Worm (Caenorhabditis elegans) whole organism, dauer: ENCODE measurements around the gene Y37E11AL.1.

Experiments
- unc-62 ChIP-seq: sonication (generic microtip); optimal IDR thresholded peaks from 2 replicates; lab custom pipeline; 2017; ENCODE audit warnings: missing biosample characterization, missing genetic modification reagents, missing genetic modification characterization

Y37E11AL.1 gene

DNA sequence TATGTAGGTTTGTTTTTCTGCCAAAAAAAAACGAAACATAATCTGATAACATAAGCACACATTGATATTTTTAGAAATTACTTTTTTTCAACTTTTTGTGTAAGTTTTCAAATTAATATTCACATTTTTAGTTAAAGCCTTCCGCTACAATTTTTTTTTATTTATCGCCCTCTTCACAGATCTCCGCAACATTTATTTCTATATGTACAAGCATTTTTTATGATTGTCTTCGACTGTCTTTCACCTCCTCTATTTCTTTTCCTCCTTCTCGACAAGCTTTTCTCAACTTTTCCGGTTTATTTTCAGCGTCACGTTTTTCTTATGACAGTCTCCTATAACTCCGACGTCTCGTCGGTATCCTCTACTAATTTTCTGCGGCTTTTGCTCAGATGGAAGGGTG, 46.6 kb downstream of the Y37E11AL.1 start, which contains the start of gene best-20:
Gene best-20 (plus strand): TSS at position 301 of the 400 bp plus-strand sequence.
- no peak for TF ChIP-seq unc-62 (GFP tag; lab: Kevin White, UChicago)

DNA sequence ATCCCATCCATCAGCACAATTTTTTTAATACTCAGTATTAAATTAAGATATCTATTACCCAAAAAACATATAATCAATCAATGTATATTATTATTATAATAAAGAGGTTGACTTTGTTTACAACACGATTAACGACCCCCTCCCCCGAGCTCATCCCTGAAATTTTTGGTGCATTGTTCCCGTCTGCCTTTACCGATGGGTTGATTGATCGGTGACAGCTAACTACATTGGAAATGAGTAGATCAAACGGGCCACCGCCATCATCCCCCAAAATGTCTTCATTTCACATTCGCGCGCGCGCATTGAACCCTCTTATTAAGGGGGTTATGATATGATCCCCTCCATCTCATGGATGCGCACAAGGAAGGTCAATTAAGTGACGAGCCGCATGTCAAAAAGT, 50.5 kb downstream of the Y37E11AL.1 start:
- no peak for TF ChIP-seq unc-62 (GFP tag; lab: Kevin White, UChicago)

DNA sequence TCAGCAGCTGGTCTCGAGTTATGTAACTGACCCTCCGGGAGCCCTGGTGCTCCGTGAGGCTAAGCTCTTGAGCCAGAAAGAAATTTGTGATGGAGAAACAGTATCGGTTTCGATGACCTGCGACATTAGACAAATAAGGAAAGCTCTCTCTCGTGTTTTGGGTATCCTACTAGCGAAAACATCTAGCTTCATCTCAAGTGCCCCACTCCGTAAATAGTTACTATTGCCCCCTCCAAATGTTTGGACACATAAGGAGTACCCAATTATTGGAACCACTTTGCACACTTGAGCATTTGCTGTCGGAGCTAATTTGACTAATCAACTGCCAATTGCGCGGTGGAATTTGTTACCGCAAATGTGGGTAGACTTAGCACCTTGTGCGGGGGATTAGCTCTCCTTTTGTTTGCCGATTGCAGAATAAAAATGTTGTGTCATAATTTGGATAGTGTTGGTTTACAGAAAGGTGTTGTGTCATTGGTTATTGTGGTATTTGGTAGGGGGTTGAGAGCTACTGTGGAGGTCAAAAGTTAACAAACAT, 54.8 kb downstream of the Y37E11AL.1 start:
- no peak for TF ChIP-seq unc-62 (GFP tag; lab: Kevin White, UChicago)
